Worm (Caenorhabditis elegans) whole organism, late embryonic: ENCODE measurements around the gene T24B8.7.

Experiments used
- C38D4.7 ChIP-seq: fragments of 200-800 bp; sonication (Bioruptor generic); optimal IDR thresholded peaks from 2 replicates; lab custom pipeline; 2018; ENCODE audit warnings: mild to moderate bottlenecking, missing genetic modification characterization, moderate library complexity, missing compliant biosample characterization
- F13H6.1 ChIP-seq: sonication (generic microtip); optimal IDR thresholded peaks from 2 replicates; lab custom pipeline; 2016; ENCODE audit warnings: missing genetic modification characterization, missing compliant biosample characterization
- T23F11.4 ChIP-seq: fragments of 200-800 bp; sonication (Bioruptor generic); optimal IDR thresholded peaks from 2 replicates; lab custom pipeline; 2018; ENCODE audit warnings: mild to moderate bottlenecking, missing genetic modification characterization, missing compliant biosample characterization
- Y22D7AL.16 ChIP-seq: sonication (generic microtip); optimal IDR thresholded peaks from 2 replicates; lab custom pipeline; 2016; ENCODE audit warnings: missing genetic modification characterization, missing compliant biosample characterization
- ahr-1 ChIP-seq: sonication (generic microtip); optimal IDR thresholded peaks from 2 replicates; lab custom pipeline; 2016; ENCODE audit warnings: missing genetic modification characterization, missing compliant biosample characterization
- ceh-14 ChIP-seq: sonication (generic microtip); optimal IDR thresholded peaks from 2 replicates; lab custom pipeline; 2016; ENCODE audit warnings: missing genotype, missing genetic modification characterization, missing compliant biosample characterization
- ceh-18 ChIP-seq: sonication (generic microtip); optimal IDR thresholded peaks from 2 replicates; lab custom pipeline; 2016; ENCODE audit warnings: missing genetic modification characterization, missing compliant biosample characterization
- ceh-2 ChIP-seq: sonication (generic microtip); optimal IDR thresholded peaks from 2 replicates; lab custom pipeline; 2016; ENCODE audit warnings: missing genotype, missing genetic modification characterization, missing compliant biosample characterization
- ceh-22 ChIP-seq: sonication (generic microtip); optimal IDR thresholded peaks from 2 replicates; lab custom pipeline; 2017; ENCODE audit warnings: missing biosample characterization, missing genetic modification characterization
- ceh-24 ChIP-seq: sonication (generic microtip); optimal IDR thresholded peaks from 2 replicates; lab custom pipeline; 2016; ENCODE audit warnings: mild to moderate bottlenecking, missing genetic modification characterization, missing compliant biosample characterization
- ceh-30 ChIP-seq: fragments of 150-350 bp; optimal IDR thresholded peaks from 2 replicates; lab custom pipeline; 2014; ENCODE audit warnings: missing biosample characterization, missing genetic modification characterization
- ceh-34 ChIP-seq: sonication (generic microtip); optimal IDR thresholded peaks from 2 replicates; lab custom pipeline; 2016; ENCODE audit warnings: mild to moderate bottlenecking, missing genetic modification characterization, missing compliant biosample characterization
- ceh-45 ChIP-seq: fragments of 200-800 bp; sonication (Bioruptor generic); IDR thresholded peaks from 2 replicates; pipeline ENCODE4 v1.3.6; 2022; ENCODE audit warnings: missing genetic modification reagents, missing genetic modification characterization, missing compliant biosample characterization
- ceh-48 ChIP-seq: sonication (generic microtip); optimal IDR thresholded peaks from 2 replicates; lab custom pipeline; 2016; ENCODE audit warnings: missing genetic modification characterization, inconsistent platforms, missing compliant biosample characterization
- ceh-6 ChIP-seq: fragments of 200-800 bp; sonication (Bioruptor generic); optimal IDR thresholded peaks from 2 replicates; lab custom pipeline; 2018; ENCODE audit warnings: mild to moderate bottlenecking, missing genetic modification characterization, missing compliant biosample characterization
- ceh-9 ChIP-seq: sonication (generic microtip); optimal IDR thresholded peaks from 2 replicates; lab custom pipeline; 2016; ENCODE audit warnings: mild to moderate bottlenecking, missing genetic modification characterization, inconsistent platforms, missing compliant biosample characterization
- che-1 ChIP-seq: sonication (generic microtip); optimal IDR thresholded peaks from 2 replicates; lab custom pipeline; 2016; ENCODE audit warnings: mild to moderate bottlenecking, missing genetic modification characterization, missing compliant biosample characterization
- dve-1 ChIP-seq: sonication (generic microtip); optimal IDR thresholded peaks from 2 replicates; lab custom pipeline; 2017; ENCODE audit warnings: antibody characterized with exemption, mild to moderate bottlenecking, missing genetic modification characterization, missing compliant biosample characterization
- elt-2 ChIP-seq: sonication (generic microtip); optimal IDR thresholded peaks from 2 replicates; lab custom pipeline; 2016; ENCODE audit warnings: missing genetic modification reagents, missing genetic modification characterization, missing compliant biosample characterization
- elt-4 ChIP-seq: sonication (generic microtip); optimal IDR thresholded peaks from 2 replicates; lab custom pipeline; 2016; ENCODE audit warnings: missing genetic modification characterization, missing compliant biosample characterization
- ets-4 ChIP-seq: sonication (generic microtip); optimal IDR thresholded peaks from 2 replicates; lab custom pipeline; 2016; ENCODE audit warnings: missing genetic modification characterization, missing compliant biosample characterization
- fax-1 ChIP-seq: sonication (generic microtip); optimal IDR thresholded peaks from 2 replicates; lab custom pipeline; 2016; ENCODE audit warnings: missing genotype, missing genetic modification characterization, missing compliant biosample characterization
- fkh-10 ChIP-seq: fragments of 150-350 bp; optimal IDR thresholded peaks from 2 replicates; lab custom pipeline; 2014; ENCODE audit warnings: missing biosample characterization, missing genetic modification reagents, missing genetic modification characterization
- fkh-6 ChIP-seq: sonication (generic microtip); optimal IDR thresholded peaks from 2 replicates; lab custom pipeline; 2016; ENCODE audit warnings: missing genetic modification characterization, missing compliant biosample characterization
- gmeb-2 ChIP-seq: sonication (generic microtip); optimal IDR thresholded peaks from 2 replicates; lab custom pipeline; 2016; ENCODE audit warnings: missing genetic modification characterization, inconsistent platforms, missing compliant biosample characterization
- hlh-13 ChIP-seq: fragments of 200-800 bp; sonication (Bioruptor generic); optimal IDR thresholded peaks from 2 replicates; lab custom pipeline; 2018; ENCODE audit warnings: mild to moderate bottlenecking, missing genetic modification characterization, missing compliant biosample characterization
- hlh-15 ChIP-seq: sonication (generic microtip); optimal IDR thresholded peaks from 2 replicates; lab custom pipeline; 2016; ENCODE audit warnings: missing genetic modification characterization, missing compliant biosample characterization
- hlh-8 ChIP-seq: sonication (generic microtip); optimal IDR thresholded peaks from 2 replicates; lab custom pipeline; 2016; ENCODE audit warnings: missing genotype, missing genetic modification characterization, missing compliant biosample characterization
- lim-6 ChIP-seq: sonication (generic microtip); optimal IDR thresholded peaks from 2 replicates; lab custom pipeline; 2016; ENCODE audit warnings: missing genetic modification characterization, missing compliant biosample characterization
- mec-3 ChIP-seq: sonication (generic microtip); optimal IDR thresholded peaks from 2 replicates; lab custom pipeline; 2016; ENCODE audit warnings: borderline replicate concordance, missing genetic modification characterization, missing compliant biosample characterization
- nhr-11 ChIP-seq: fragments of 150-350 bp; optimal IDR thresholded peaks from 2 replicates; lab custom pipeline; 2014; ENCODE audit warnings: missing biosample characterization, missing genetic modification characterization
- nhr-232 ChIP-seq: sonication (generic microtip); optimal IDR thresholded peaks from 2 replicates; lab custom pipeline; 2016; ENCODE audit warnings: missing genetic modification characterization, missing compliant biosample characterization
- npax-4 ChIP-seq: sonication (generic microtip); optimal IDR thresholded peaks from 2 replicates; lab custom pipeline; 2016; ENCODE audit warnings: missing genetic modification characterization, missing compliant biosample characterization
- pha-2 ChIP-seq: sonication (generic microtip); optimal IDR thresholded peaks from 2 replicates; lab custom pipeline; 2017; ENCODE audit warnings: mild to moderate bottlenecking, missing genetic modification characterization, missing compliant biosample characterization
- pqm-1 ChIP-seq: sonication (generic microtip); optimal IDR thresholded peaks from 2 replicates; lab custom pipeline; 2016; ENCODE audit warnings: missing genetic modification characterization, missing compliant biosample characterization
- pros-1 ChIP-seq: fragments of 150-350 bp; optimal IDR thresholded peaks from 2 replicates; lab custom pipeline; 2014; ENCODE audit warnings: missing biosample characterization, missing genetic modification reagents, missing genetic modification characterization
- sdc-2 ChIP-seq: sonication (generic microtip); optimal IDR thresholded peaks from 2 replicates; lab custom pipeline; 2016; ENCODE audit warnings: missing genotype, missing genetic modification characterization, missing compliant biosample characterization
- sox-2 ChIP-seq: fragments of 200-800 bp; sonication (Bioruptor generic); IDR thresholded peaks from 2 replicates; pipeline ENCODE4 v1.3.6; 2022; ENCODE audit warnings: missing genetic modification reagents, missing genetic modification characterization, missing compliant biosample characterization
- sox-4 ChIP-seq: sonication (generic microtip); optimal IDR thresholded peaks from 2 replicates; lab custom pipeline; 2017; ENCODE audit warnings: mild to moderate bottlenecking, missing genetic modification characterization, inconsistent platforms, missing compliant biosample characterization
- ttx-3 ChIP-seq: sonication (generic microtip); optimal IDR thresholded peaks from 2 replicates; lab custom pipeline; 2016; ENCODE audit warnings: missing genetic modification reagents, missing genetic modification characterization, missing compliant biosample characterization
- unc-3 ChIP-seq, 2 experiments: fragments of 200-800 bp in 1 of 2; sonication (Bioruptor generic) in 1 of 2; sonication (generic microtip) in 1 of 2; conservative IDR thresholded peaks in 1 of 2; optimal IDR thresholded peaks in 1 of 2; 2 replicates each; pipeline versions ENCODE4 v1.3.6 to Lab custom; 2016 to 2022; ENCODE audit warnings: missing compliant biosample characterization in 2 of 2, missing genetic modification characterization in 2 of 2, missing genetic modification reagents in 1 of 2
- unc-42 ChIP-seq: sonication (generic microtip); optimal IDR thresholded peaks from 2 replicates; lab custom pipeline; 2016; ENCODE audit warnings: missing genotype, missing genetic modification characterization, missing compliant biosample characterization
- unc-55 ChIP-seq: sonication (generic microtip); optimal IDR thresholded peaks from 2 replicates; lab custom pipeline; 2017; ENCODE audit warnings: missing biosample characterization, missing genetic modification reagents, missing genetic modification characterization
- unc-86 ChIP-seq: sonication (generic microtip); optimal IDR thresholded peaks from 2 replicates; lab custom pipeline; 2016; ENCODE audit warnings: missing genetic modification characterization, missing compliant biosample characterization
- zip-5 ChIP-seq: sonication (generic microtip); optimal IDR thresholded peaks from 2 replicates; lab custom pipeline; 2016; ENCODE audit warnings: missing genetic modification characterization, missing compliant biosample characterization
- ztf-16 ChIP-seq: sonication (generic microtip); optimal IDR thresholded peaks from 2 replicates; lab custom pipeline; 2017; ENCODE audit warnings: missing genetic modification characterization, missing compliant biosample characterization

T24B8.7 gene

DNA sequence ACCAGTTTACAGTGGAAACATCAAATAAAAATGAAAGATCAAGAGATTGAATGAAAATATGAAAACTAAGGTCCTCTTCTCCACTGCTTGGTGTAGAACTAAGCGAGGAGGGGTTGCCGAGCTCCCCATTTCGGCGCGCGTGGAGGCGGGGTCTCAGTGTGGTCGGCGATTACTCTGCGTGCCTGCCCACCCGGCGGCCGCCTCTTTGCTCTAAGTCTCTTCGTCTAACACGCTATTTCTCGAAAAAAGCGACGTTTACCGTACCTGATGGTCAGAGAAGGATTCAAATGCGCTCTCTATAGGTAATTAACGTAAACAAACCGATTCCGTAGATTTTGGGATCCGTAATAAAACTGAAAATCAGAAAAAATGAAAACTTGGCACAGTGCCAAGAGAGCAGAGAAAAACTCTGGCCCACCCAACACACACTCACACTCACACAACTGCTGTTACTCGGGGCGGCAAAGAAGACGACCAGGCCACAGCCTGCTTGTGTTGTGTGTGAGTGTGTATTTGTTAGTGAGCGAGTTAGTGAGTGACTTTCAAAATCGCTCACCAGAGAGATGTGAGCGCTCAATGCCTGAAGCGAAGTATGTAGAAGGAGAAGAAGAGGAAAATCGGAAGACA lies 8.2 kb upstream of the T24B8.7 start (continued):
- TF ChIP-seq ceh-45 (GFP tag; lab: Robert Waterston, UW) (no peak), unc-3 (GFP tag; conservative IDR thresholded peaks at IDR 0.05; lab: Robert Waterston, UW) (no peak), unc-3 (tag; optimal IDR thresholded peaks at IDR 0.05; lab: Kevin White, UChicago) (no peak)

DNA sequence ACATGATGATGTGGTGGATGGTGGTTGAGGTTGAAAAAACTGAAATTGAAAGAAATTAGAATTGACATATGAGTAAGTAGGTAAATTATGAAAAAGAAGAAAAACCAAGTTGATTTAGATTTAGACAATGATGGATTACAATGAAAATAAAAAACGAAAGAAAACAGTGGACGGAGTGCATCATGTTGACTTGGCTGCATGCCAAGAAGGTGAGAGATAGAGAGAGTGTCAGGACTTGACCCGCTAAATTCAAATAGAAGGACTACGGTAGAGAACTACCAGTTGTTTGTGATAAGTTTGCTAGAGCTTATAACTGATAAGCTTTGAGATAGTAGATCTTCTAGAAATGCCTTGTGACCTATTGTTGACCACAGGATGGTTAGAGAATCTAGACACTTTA lies 7.6 kb upstream of the T24B8.7 start, which contains the start of gene T24B8.3:
Gene T24B8.3, minus strand, starts transcription at position 39 of the 400 bp plus-strand sequence.
- no peak for TF ChIP-seq che-1 (tag; lab: Kevin White, UChicago)
- TF ChIP-seq elt-2 (tag; lab: Kevin White, UChicago) = no peak
- TF ChIP-seq ets-4 (tag; lab: Kevin White, UChicago) = no peak
- TF ChIP-seq unc-42 = no peak
- no peak for TF ChIP-seq zip-5 (tag; lab: Kevin White, UChicago)
- TF ChIP-seq fax-1 (tag; lab: Kevin White, UChicago) = no peak
- TF ChIP-seq pqm-1 (tag; lab: Kevin White, UChicago) = no peak

ce11 chrII:9060332-9060840 lies 6.9 kb upstream of the T24B8.7 start:
- TF ChIP-seq ceh-30 (tag; lab: Kevin White, UChicago) (peak; percentile 90), ceh-48 (tag; lab: Kevin White, UChicago) (peak; percentile 56), npax-4 (tag; lab: Kevin White, UChicago) (no peak), hlh-8 (tag; lab: Kevin White, UChicago) (peak; percentile 80), ceh-22 (tag; lab: Kevin White, UChicago) (no peak), elt-2 (tag; lab: Kevin White, UChicago) (peak; percentile 78), hlh-15 (tag; lab: Kevin White, UChicago) (peak; percentile 3), pros-1 (tag; lab: Kevin White, UChicago) (peak; percentile 86), hlh-13 (GFP tag; lab: Kevin White, UChicago) (peak; percentile 43), C38D4.7 (no peak), ceh-14 (tag; lab: Kevin White, UChicago) (peak; percentile 85), ceh-6 (GFP tag; lab: Kevin White, UChicago) (peak; percentile 68), fkh-6 (tag; lab: Kevin White, UChicago) (peak; percentile 36), ceh-34 (peak; percentile 91), sdc-2 (tag; lab: Kevin White, UChicago) (peak; percentile 42), unc-3 (GFP tag; conservative IDR thresholded peaks at IDR 0.05; lab: Robert Waterston, UW) (no peak), unc-3 (tag; optimal IDR thresholded peaks at IDR 0.05; lab: Kevin White, UChicago) (peak; percentile 51), sox-2 (GFP tag; lab: Robert Waterston, UW) (peak; percentile 5; the same call in 1 of the 2 replicates), elt-4 (tag; lab: Kevin White, UChicago) (no peak), Y22D7AL.16 (no peak), mec-3 (no peak), T23F11.4 (GFP tag; lab: Kevin White, UChicago) (peak; percentile 63), ttx-3 (tag; lab: Kevin White, UChicago) (peak; percentile 14), dve-1 (tag; lab: Kevin White, UChicago) (peak; percentile 93), ceh-2 (tag; lab: Kevin White, UChicago) (peak; percentile 58), unc-86 (peak; percentile 69), ztf-16 (tag; lab: Kevin White, UChicago) (no peak), ets-4 (tag; lab: Kevin White, UChicago) (peak; percentile 35), unc-55 (GFP tag; lab: Kevin White, UChicago) (peak; percentile 81), ceh-24 (no peak), nhr-232 (tag; lab: Kevin White, UChicago) (no peak), gmeb-2 (tag; lab: Kevin White, UChicago) (no peak), ahr-1 (peak; percentile 36), nhr-11 (tag; lab: Kevin White, UChicago) (no peak), pha-2 (tag; lab: Kevin White, UChicago) (peak; percentile 76), sox-4 (peak; percentile 44), unc-42 (peak; percentile 87), lim-6 (tag; lab: Kevin White, UChicago) (no peak), F13H6.1 (tag; lab: Kevin White, UChicago) (peak; percentile 78), ceh-18 (tag; lab: Kevin White, UChicago) (peak; percentile 98), ceh-45 (GFP tag; lab: Robert Waterston, UW) (no peak), fkh-10 (GFP tag; lab: Kevin White, UChicago) (peak; percentile 72), ceh-9 (tag; lab: Kevin White, UChicago) (no peak)
